Worm (Caenorhabditis elegans) whole organism, L3 larva: Measurements from ENCODE around the gene cal-2.

Experiments used
- ceh-82 ChIP-seq: fragments of 150-350 bp; optimal IDR thresholded peaks from 2 replicates; lab custom pipeline; 2014; ENCODE audit warnings: missing biosample characterization, missing genetic modification characterization
- elt-3 ChIP-seq, 3 experiments: fragments of 150-350 bp in 1 of 3; sonication (generic microtip) in 2 of 3; optimal IDR thresholded peaks; 2 replicates in 2 of 3; 4 replicates in 1 of 3; lab custom pipeline; 2014 to 2017; ENCODE audit warnings: missing biosample characterization in 3 of 3, missing genetic modification characterization in 3 of 3
- jun-1 ChIP-seq: fragments of 150-350 bp; optimal IDR thresholded peaks from 2 replicates; lab custom pipeline; 2014; ENCODE audit warnings: missing biosample characterization, missing genetic modification reagents, missing genetic modification characterization
- lin-39 ChIP-seq: fragments of 150-350 bp; optimal IDR thresholded peaks from 2 replicates; lab custom pipeline; 2018; ENCODE audit warnings: missing biosample characterization, missing genetic modification reagents, missing genetic modification characterization
- mdl-1 ChIP-seq: fragments of 150-350 bp; optimal IDR thresholded peaks from 2 replicates; lab custom pipeline; 2014; ENCODE audit warnings: missing biosample characterization, missing genetic modification characterization
- nhr-11 ChIP-seq: fragments of 150-350 bp; optimal IDR thresholded peaks from 2 replicates; lab custom pipeline; 2014; ENCODE audit warnings: missing biosample characterization, missing genetic modification characterization
- nhr-12 ChIP-seq: fragments of 150-350 bp; optimal IDR thresholded peaks from 2 replicates; lab custom pipeline; 2014; ENCODE audit warnings: missing biosample characterization, missing genetic modification characterization
- nhr-76 ChIP-seq: fragments of 150-350 bp; sonication (generic microtip); optimal IDR thresholded peaks from 5 replicates; lab custom pipeline; 2014; ENCODE audit warnings: missing biosample characterization, missing genetic modification characterization
- pqm-1 ChIP-seq: fragments of 150-350 bp; optimal IDR thresholded peaks from 2 replicates; lab custom pipeline; 2017; ENCODE audit warnings: missing biosample characterization, missing genetic modification characterization, inconsistent platforms
- unc-39 ChIP-seq: sonication (generic microtip); optimal IDR thresholded peaks from 4 replicates; lab custom pipeline; 2017; ENCODE audit warnings: missing biosample characterization, missing genetic modification characterization

ce11 chrII:8948640-8949039 lies 11.9 kb upstream of the cal-2 start:
- no peak for TF ChIP-seq lin-39
- TF ChIP-seq jun-1 (tag; lab: Kevin White, UChicago) = no peak
- no peak for TF ChIP-seq elt-3 (tag; optimal IDR thresholded peaks at IDR 0.05; lab: Kevin White, UChicago)
- TF ChIP-seq ceh-82 (tag; lab: Kevin White, UChicago) = no peak
- TF ChIP-seq unc-39 (tag; lab: Kevin White, UChicago) = no peak
- no peak for TF ChIP-seq nhr-12 (tag; lab: Kevin White, UChicago)
- no peak for TF ChIP-seq mdl-1 (tag; lab: Kevin White, UChicago)
- TF ChIP-seq nhr-11 = no peak
- TF ChIP-seq pqm-1 = no peak
- TF ChIP-seq nhr-76 (tag; lab: Kevin White, UChicago) = no peak
